Fruit fly (Drosophila melanogaster): Measurements from ENCODE around the gene CG8138.

CG8138 gene

dm6 chr3R:13218733-13219132, 37.6 kb downstream of the CG8138 start (continued):
- TF ChIP-seq ash1 (GFP tag; optimal IDR thresholded peaks at IDR 0.05) (no peak), CG34422 (GFP tag; IDR thresholded peaks at IDR 0.05) (no peak), slbo (GFP tag; IDR thresholded peaks at IDR 0.05) (peak; percentile 53), bcd (GFP tag; optimal IDR thresholded peaks at IDR 0.05) (peak; percentile 1), Med (GFP tag) (peak; percentile 64), Lhr (GFP tag; optimal IDR thresholded peaks at IDR 0.05) (no peak), CG15269 (tag; optimal IDR thresholded peaks at IDR 0.05) (peak; percentile 12), CG9797 (GFP tag; optimal IDR thresholded peaks at IDR 0.05) (no peak), gem (tag; optimal IDR thresholded peaks at IDR 0.05) (peak; percentile 51), Ada2b (GFP tag; IDR thresholded peaks at IDR 0.05) (peak; percentile 46), lmd (GFP tag; IDR thresholded peaks at IDR 0.05) (peak; percentile 34; the same call in 1 of the 2 replicates), CTCF (GFP tag; optimal IDR thresholded peaks at IDR 0.05) (no peak), run (tag; optimal IDR thresholded peaks at IDR 0.05) (no peak), grau (tag; optimal IDR thresholded peaks at IDR 0.05) (peak; percentile 26), CG11247 (GFP tag; IDR thresholded peaks at IDR 0.05) (no peak), chif (GFP tag; optimal IDR thresholded peaks at IDR 0.05) (no peak), CG8478 (optimal IDR thresholded peaks at IDR 0.05) (no peak), tin (GFP tag; optimal IDR thresholded peaks at IDR 0.05) (peak; percentile 18), sug (tag; optimal IDR thresholded peaks at IDR 0.05) (no peak), NFAT (GFP tag; IDR thresholded peaks at IDR 0.05) (peak; percentile 58; the same call in 1 of the 2 replicates), Chrac-16 (GFP tag; optimal IDR thresholded peaks at IDR 0.05) (no peak), stwl (tag; optimal IDR thresholded peaks at IDR 0.05) (no peak), CG8388 (GFP tag; optimal IDR thresholded peaks at IDR 0.05) (no peak), dan (GFP tag; IDR thresholded peaks at IDR 0.05) (no peak), CG14667 (GFP tag; IDR thresholded peaks at IDR 0.05) (no peak), CG7987 (GFP tag; optimal IDR thresholded peaks at IDR 0.05) (no peak), CG10209 (GFP tag; optimal IDR thresholded peaks at IDR 0.05) (no peak), CG31441 (GFP tag; IDR thresholded peaks at IDR 0.05) (0 out of 2 replicates have a peak, but pooled peaks have one; percentile 16), CG2129 (GFP tag; IDR thresholded peaks at IDR 0.05; ENCODE audit: partially characterized antibody) (no peak), CG11093 (GFP tag; IDR thresholded peaks at IDR 0.05) (no peak)

dm6 chr3R:13220478-13220877, 39.4 kb downstream of the CG8138 start, which contains the start of gene CG8476:
Gene CG8476, minus strand, starts transcription at chr3R:13220578.
- TF ChIP-seq CG18619 (GFP tag; optimal IDR thresholded peaks at IDR 0.05): no peak
- TF ChIP-seq tgo (GFP tag; IDR thresholded peaks at IDR 0.05): no peak
- no peak for TF ChIP-seq CG33557 (GFP tag; optimal IDR thresholded peaks at IDR 0.05)
- TF ChIP-seq sug (tag; optimal IDR thresholded peaks at IDR 0.05): no peak
- TF ChIP-seq trh (GFP tag; optimal IDR thresholded peaks at IDR 0.05): no peak
- TF ChIP-seq gsb (GFP tag; IDR thresholded peaks at IDR 0.05): no peak
- no peak for TF ChIP-seq unpg (GFP tag; optimal IDR thresholded peaks at IDR 0.05)
- no peak for TF ChIP-seq Camta (GFP tag; optimal IDR thresholded peaks at IDR 0.05)
- no peak for TF ChIP-seq CG6175 (GFP tag; IDR thresholded peaks at IDR 0.05)
- TF ChIP-seq usp (GFP tag; optimal IDR thresholded peaks at IDR 0.05): no peak
- no peak for TF ChIP-seq sim (GFP tag; IDR thresholded peaks at IDR 0.05)

dm6 chr3R:13221820-13222219, 40.7 kb downstream of the CG8138 start:
- 0 out of 3 replicates have a peak, but pooled peaks have one; percentile 20 for TF ChIP-seq CG7357 (GFP tag; IDR thresholded peaks at IDR 0.05)
- TF ChIP-seq exex (tag; optimal IDR thresholded peaks at IDR 0.05): no peak
- TF ChIP-seq Dip3 (GFP tag; optimal IDR thresholded peaks at IDR 0.05): peak; percentile 11
- TF ChIP-seq PHDP (tag; optimal IDR thresholded peaks at IDR 0.05): no peak
- TF ChIP-seq sens (GFP tag): peak; percentile 45
- TF ChIP-seq bcd (GFP tag; optimal IDR thresholded peaks at IDR 0.05): peak; percentile 4
- 0 out of 2 replicates have a peak, but pooled peaks have one; percentile 20 for TF ChIP-seq CG4730 (GFP tag; IDR thresholded peaks at IDR 0.05)
- peak; percentile 8 for TF ChIP-seq Sox102F (GFP tag; optimal IDR thresholded peaks at IDR 0.05)
- TF ChIP-seq fd3F (GFP tag; optimal IDR thresholded peaks at IDR 0.05): no peak
- TF ChIP-seq slbo (GFP tag; IDR thresholded peaks at IDR 0.05): 0 out of 2 replicates have a peak, but pooled peaks have one; percentile 33
- TF ChIP-seq HLHmδ (GFP tag; optimal IDR thresholded peaks at IDR 0.05): no peak
- no peak for TF ChIP-seq CG9876 (GFP tag; optimal IDR thresholded peaks at IDR 0.05)
- TF ChIP-seq row (GFP tag; IDR thresholded peaks at IDR 0.05): 0 out of 3 replicates have a peak, but pooled peaks have one; percentile 12
- 0 out of 4 replicates have a peak, but pooled peaks have one; percentile 22 for TF ChIP-seq chinmo (GFP tag; IDR thresholded peaks at IDR 0.05; ENCODE audit: partially characterized antibody)
- no peak for TF ChIP-seq stwl (tag; optimal IDR thresholded peaks at IDR 0.05)
